Fruit fly (Drosophila melanogaster): ENCODE results near the gene Tim17a1.

DNA sequence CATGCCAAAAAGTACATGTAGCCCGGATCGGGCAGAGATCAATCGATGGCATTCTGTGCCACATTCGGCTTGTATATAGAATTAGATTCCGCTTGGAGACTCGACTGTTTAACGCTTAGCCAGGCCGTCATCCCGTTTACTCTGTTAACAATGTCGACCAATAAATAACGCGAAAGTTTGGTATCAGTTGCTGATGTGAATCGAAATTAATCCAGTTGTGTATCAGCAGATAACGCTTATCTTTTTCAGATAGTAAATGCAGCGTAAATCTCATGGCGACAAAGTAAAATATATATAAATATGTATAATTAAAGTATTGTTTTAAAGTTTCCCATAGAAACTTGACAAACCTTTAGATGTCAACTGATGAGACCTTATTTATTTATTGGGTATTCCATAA, 47.0 kb upstream of the Tim17a1 start:
- TF ChIP-seq Hr38 (GFP tag; optimal IDR thresholded peaks at IDR 0.05): no peak
- TF ChIP-seq dac (GFP tag; optimal IDR thresholded peaks at IDR 0.05): no peak
- TF ChIP-seq svp (GFP tag): no peak
- TF ChIP-seq cyc (GFP tag; optimal IDR thresholded peaks at IDR 0.05): no peak
- no peak for TF ChIP-seq CG6808 (GFP tag; optimal IDR thresholded peaks at IDR 0.05)
- no peak for TF ChIP-seq fd59A (GFP tag; optimal IDR thresholded peaks at IDR 0.05)
- TF ChIP-seq spab (GFP tag; optimal IDR thresholded peaks at IDR 0.05): no peak
- TF ChIP-seq Eip78C (GFP tag): no peak

Measured in whole organism, prepupa.